Fruit fly (Drosophila melanogaster): Measurements from ENCODE around the gene Kcmf1.
A peak's percentile ranks its signal among the peaks of the same experiment; 100 is the strongest.

Kcmf1 gene

dm6 chr3R:9055119-9056105, 40.7 kb upstream of the Kcmf1 start (continued):
- TF ChIP-seq her (GFP tag; optimal IDR thresholded peaks at IDR 0.05) (peak; percentile 74), BEAF-32 (GFP tag; optimal IDR thresholded peaks at IDR 0.05) (no peak), yki (optimal IDR thresholded peaks at IDR 0.05) (no peak), bowl (GFP tag; IDR thresholded peaks at IDR 0.05) (no peak), HmgD (GFP tag; optimal IDR thresholded peaks at IDR 0.05) (peak; percentile 1), eyg (GFP tag; optimal IDR thresholded peaks at IDR 0.05) (peak; percentile 63), Drgx (GFP tag; IDR thresholded peaks at IDR 0.05) (no peak), CG8388 (GFP tag; optimal IDR thresholded peaks at IDR 0.05) (peak; percentile 94), Sox102F (GFP tag; optimal IDR thresholded peaks at IDR 0.05) (peak; percentile 95), bab2 (GFP tag; optimal IDR thresholded peaks at IDR 0.05) (peak; percentile 85), CG4424 (GFP tag; optimal IDR thresholded peaks at IDR 0.05) (peak; percentile 94), pfk (GFP tag; optimal IDR thresholded peaks at IDR 0.05) (no peak), CG42726 (GFP tag; IDR thresholded peaks at IDR 0.05; ENCODE audit: partially characterized antibody) (no peak), fd102C (GFP tag; optimal IDR thresholded peaks at IDR 0.05) (no peak), CG2678 (tag; optimal IDR thresholded peaks at IDR 0.05) (peak; percentile 98), repo (GFP tag; optimal IDR thresholded peaks at IDR 0.05) (peak; percentile 52), ssp (GFP tag; IDR thresholded peaks at IDR 0.05) (no peak), B-H2 (GFP tag; optimal IDR thresholded peaks at IDR 0.05) (peak; percentile 78), Sry-δ (GFP tag; optimal IDR thresholded peaks at IDR 0.05) (peak; percentile 21)

dm6 chr3R:9054442-9055118, 39.9 kb upstream of the Kcmf1 start:
- TF ChIP-seq dpn (GFP tag; optimal IDR thresholded peaks at IDR 0.05) (peak; percentile 12 to 59), PHDP (tag; optimal IDR thresholded peaks at IDR 0.05) (peak; percentile 80), Meics (GFP tag; optimal IDR thresholded peaks at IDR 0.05) (peak; percentile 78), Xbp1 (GFP tag; optimal IDR thresholded peaks at IDR 0.05) (peak; percentile 81), CG6813 (GFP tag; optimal IDR thresholded peaks at IDR 0.05) (peak; percentile 70), Hr51 (GFP tag; optimal IDR thresholded peaks at IDR 0.05) (peak; percentile 31 to 69), CG2875 (GFP tag; optimal IDR thresholded peaks at IDR 0.05) (peak; percentile 40), Atf3 (GFP tag; optimal IDR thresholded peaks at IDR 0.05) (no peak), NC2β (GFP tag; optimal IDR thresholded peaks at IDR 0.05) (peak; percentile 39), CG15269 (tag; optimal IDR thresholded peaks at IDR 0.05) (peak; percentile 80), Ets65A (GFP tag) (peak; percentile 81), CG12071 (GFP tag; optimal IDR thresholded peaks at IDR 0.05) (peak; percentile 43), CG2889 (GFP tag; IDR thresholded peaks at IDR 0.05) (no peak), CG17829 (tag; optimal IDR thresholded peaks at IDR 0.05) (peak; percentile 69), CG17186 (GFP tag; optimal IDR thresholded peaks at IDR 0.05) (no peak), Nf-YB (GFP tag; optimal IDR thresholded peaks at IDR 0.05) (peak; percentile 35), CG10321 (GFP tag; IDR thresholded peaks at IDR 0.05) (no peak), fd96Cb (tag; optimal IDR thresholded peaks at IDR 0.05) (peak; percentile 51), CG4328 (GFP tag; optimal IDR thresholded peaks at IDR 0.05) (peak; percentile 71), Sox100B (GFP tag; optimal IDR thresholded peaks at IDR 0.05) (peak; percentile 18), dmrt99B (tag; optimal IDR thresholded peaks at IDR 0.05) (peak; percentile 73), CG10147 (GFP tag; optimal IDR thresholded peaks at IDR 0.05) (no peak), CG4820 (GFP tag; optimal IDR thresholded peaks at IDR 0.05) (peak; percentile 54), Camta (GFP tag; optimal IDR thresholded peaks at IDR 0.05) (no peak), CG11504 (tag; optimal IDR thresholded peaks at IDR 0.05) (peak; percentile 78), CG15601 (tag; optimal IDR thresholded peaks at IDR 0.05) (peak; percentile 46), CG13296 (GFP tag; optimal IDR thresholded peaks at IDR 0.05) (peak; percentile 68), Asciz (GFP tag; optimal IDR thresholded peaks at IDR 0.05) (peak; percentile 63)
